Fruit fly (Drosophila melanogaster) whole organism, adult: Measurements from ENCODE around the gene escl.

Experiments used
- CG11617 ChIP-seq: fragments of 200-800 bp; sonication (Bioruptor generic); optimal IDR thresholded peaks from 2 replicates; lab custom pipeline; 2017; ENCODE audit warnings: mild to moderate bottlenecking, missing biosample characterization, missing genetic modification reagents, missing genetic modification characterization
- CG12768 ChIP-seq: fragments of 200-800 bp; sonication (Bioruptor generic); optimal IDR thresholded peaks from 2 replicates; lab custom pipeline; 2017; ENCODE audit warnings: missing biosample characterization, missing genetic modification characterization, mild to moderate bottlenecking, moderate library complexity, missing genetic modification reagents
- CG5204 ChIP-seq: fragments of 200-800 bp; sonication (Bioruptor generic); optimal IDR thresholded peaks from 2 replicates; lab custom pipeline; 2016; ENCODE audit warnings: missing biosample characterization, missing genetic modification characterization

- no peak for TF ChIP-seq CG12768 (GFP tag; lab: Kevin White, UChicago)
- TF ChIP-seq CG11617 (GFP tag; lab: Kevin White, UChicago), result peak; percentile 66
- TF ChIP-seq CG5204 (GFP tag; lab: Kevin White, UChicago), result no peak
Observed at dm6 chr2L:11987945-11988344, 2.8 kb upstream of the escl start, which contains the start of the genes CG6686 and CG34163.
